Fruit fly (Drosophila melanogaster) ovary, adult (tissue): ENCODE results near the gene CG34325.
A peak's percentile ranks its signal among the peaks of the same experiment; 100 is the strongest.

Experiments
- CG17801 ChIP-seq: fragments of 200-800 bp; optimal IDR thresholded peaks from 2 replicates; lab custom pipeline; 2019; ENCODE audit warnings: missing biosample characterization, mild to moderate bottlenecking, missing genetic modification characterization, moderate library complexity; ENCODE audit not compliant: partially characterized antibody

CG34325 gene

DNA sequence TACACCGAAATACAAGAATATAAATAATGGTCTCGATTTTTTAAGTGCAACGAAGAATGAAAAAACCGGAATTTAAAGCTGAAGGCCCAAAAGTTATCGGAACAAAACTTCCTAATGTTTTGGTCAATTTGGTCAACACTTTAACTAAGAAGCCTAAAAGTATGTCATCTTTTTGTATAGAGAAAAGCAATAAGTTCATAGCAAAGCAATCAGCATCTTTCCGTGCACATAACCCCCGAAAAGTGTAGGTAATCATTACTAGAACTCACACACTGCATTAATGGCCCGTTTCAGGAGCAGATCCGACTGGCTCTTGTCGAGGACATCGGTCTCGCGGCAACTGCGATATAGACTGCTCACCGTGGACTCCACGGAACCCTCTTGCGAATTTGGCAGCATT is 23.1 kb upstream of the CG34325 start:
- TF ChIP-seq CG17801: no peak

DNA sequence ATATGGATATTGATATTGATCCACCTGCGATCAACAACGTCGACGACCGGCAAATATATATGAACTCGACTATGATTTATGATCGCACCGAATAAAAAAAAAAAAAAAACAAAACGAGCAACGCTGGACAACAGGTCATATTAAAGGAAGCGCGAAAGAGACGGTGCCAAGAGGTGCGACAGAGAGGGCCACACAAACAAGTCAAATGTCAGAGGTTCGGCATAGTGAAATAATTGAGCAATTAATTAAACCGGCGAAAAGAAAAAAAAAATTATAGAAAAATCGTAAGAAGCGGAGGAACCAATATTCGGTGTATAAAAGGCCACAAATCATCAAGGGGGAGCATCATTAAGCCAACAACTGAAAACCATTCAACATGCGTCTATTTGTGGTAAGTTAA is 21.3 kb upstream of the CG34325 start, which contains the start of gene Twdlalpha:
Twdlalpha (plus strand) TSS at position 301 of the 400 bp plus-strand sequence.
- TF ChIP-seq CG17801: no peak

DNA sequence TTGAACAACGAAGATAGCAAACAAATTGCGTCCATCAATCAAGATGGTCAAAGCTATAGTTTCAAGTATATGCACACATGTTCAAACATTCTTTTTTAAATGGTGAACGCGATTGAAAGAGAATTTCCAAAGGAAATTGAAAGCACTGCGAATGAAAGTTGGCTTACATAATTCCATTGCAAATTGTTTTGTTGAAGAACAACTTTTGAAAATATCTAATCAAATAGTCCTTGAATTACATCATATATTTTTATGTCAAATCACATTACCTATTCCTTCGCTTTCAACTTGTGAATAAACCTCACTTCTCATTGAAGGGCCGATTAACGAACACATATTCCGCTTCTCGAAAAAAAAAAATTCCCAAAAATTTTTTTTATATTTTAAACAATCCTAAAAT is 19.4 kb upstream of the CG34325 start, which contains the start of gene CG32568:
CG32568 (plus strand) TSS at position 301 of the 400 bp plus-strand sequence.
- TF ChIP-seq CG17801: no peak

DNA sequence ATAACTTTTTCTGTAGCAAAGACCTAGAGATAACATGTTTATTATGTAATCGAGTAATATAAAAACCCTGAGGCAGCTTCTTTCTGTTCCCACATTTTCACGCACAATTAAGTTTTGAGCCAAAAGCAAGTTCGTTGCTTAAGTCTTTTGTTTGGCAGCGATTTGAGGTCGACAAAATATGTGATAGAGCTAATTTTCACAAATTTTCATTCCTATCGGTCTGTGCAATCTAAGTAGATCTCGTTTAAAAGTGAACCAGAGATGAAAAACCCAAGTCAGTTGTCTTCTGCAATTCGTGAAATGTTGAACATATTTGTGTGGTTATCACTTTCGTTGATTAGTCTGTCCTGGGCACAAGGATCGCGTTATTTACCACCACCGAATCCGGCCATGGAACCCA is 16.7 kb upstream of the CG34325 start, which contains the start of gene TwdlZ:
TwdlZ (plus strand) TSS at position 301 of the 400 bp plus-strand sequence.
- no peak for TF ChIP-seq CG17801

DNA sequence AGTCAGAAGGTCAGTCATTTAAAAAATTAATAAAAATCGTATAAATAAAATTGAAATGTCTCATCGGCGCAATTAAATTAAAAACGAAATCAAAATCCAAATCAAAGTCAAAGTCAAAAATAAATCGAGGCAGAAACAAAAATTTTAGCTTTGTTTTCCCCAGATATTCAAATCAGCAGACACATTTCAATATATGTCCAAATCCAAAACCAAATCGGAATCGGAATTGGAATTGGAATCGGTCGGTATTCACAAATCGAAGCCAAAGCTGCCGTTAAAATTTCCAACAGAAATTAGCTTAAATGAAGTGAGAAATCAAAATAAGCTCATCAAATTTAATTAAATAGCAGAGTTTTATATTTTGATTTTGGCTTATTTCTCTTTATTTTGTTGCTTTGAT is 15.0 kb upstream of the CG34325 start:
- no peak for TF ChIP-seq CG17801

DNA sequence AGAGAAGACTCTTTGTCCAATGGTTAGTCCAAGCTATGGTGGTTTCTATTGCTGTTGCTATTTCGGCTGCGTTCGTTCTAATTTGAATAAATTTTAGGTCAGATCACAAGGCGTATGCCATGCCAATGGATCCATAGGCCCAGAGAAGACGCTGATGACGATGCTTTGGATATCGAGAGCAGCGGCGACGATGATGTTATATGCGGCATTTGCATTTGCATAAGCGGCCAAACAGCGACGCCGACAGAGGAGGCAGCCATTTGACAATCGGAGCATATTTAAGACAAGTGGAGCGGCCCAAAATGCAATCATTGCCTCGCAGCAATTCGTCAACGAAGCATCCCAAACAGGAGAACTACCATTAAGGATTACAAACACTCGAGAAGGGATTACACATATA is 13.4 kb upstream of the CG34325 start, which contains the start of gene TwdlY:
TwdlY (plus strand) TSS at position 301 of the 400 bp plus-strand sequence.
- no peak for TF ChIP-seq CG17801

DNA sequence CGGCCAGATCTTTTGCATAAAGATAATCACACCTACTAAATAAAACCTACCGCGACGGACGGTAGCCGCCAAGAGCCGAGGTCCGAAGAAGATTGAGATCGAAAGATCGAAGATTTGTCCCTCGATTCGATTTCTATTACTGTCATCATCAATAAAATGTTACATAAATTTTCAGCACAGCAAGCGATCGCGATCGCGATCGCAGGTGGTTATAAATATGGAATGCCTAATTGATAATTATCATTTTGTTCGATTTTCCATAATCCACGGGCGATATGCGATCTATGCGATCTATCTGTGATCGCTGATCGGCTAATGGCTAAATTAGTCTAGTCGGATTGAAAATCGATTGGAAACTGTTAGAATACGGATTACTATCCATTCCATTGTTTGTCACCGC is 12.0 kb upstream of the CG34325 start:
- no peak for TF ChIP-seq CG17801

DNA sequence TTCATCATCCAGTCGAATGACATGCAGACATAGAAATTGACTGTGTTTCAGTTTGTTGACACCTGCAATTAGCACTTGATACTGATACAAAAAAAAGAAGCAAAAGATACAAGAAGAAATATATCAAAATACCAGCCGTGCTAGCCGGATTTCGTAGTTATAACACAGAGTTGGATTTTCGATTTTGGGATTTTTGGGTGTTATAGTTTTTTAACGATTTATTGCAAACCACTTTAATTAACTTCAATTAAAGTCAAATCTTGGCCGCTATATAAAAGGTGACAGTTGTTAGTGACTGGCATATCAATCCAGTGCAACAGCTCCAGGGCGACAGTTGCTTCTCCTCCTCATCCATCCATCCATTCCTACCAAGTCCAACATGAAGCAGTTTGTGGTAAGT is 9.6 kb upstream of the CG34325 start, which contains the start of gene TwdlX:
TwdlX (plus strand) TSS at position 301 of the 400 bp plus-strand sequence.
- no peak for TF ChIP-seq CG17801

DNA sequence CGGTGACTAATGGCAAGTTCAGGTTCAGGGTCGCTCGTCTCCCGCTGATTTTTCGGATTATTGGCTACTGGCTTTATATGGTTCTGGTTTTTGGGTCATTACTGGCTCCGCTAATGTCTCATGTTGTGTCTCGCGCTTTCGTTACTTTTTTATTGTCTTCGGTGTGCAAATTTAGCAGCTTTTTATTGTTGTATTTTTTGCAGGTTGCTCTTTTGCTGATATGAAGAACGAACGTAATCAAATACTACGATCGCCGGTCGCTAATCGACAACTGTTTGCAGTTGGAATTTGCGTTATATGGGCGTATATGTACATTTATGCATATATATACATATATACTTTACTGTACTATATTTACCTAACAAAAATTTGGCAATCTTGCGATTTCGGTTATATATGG is 3.3 kb upstream of the CG34325 start:
- TF ChIP-seq CG17801: peak; percentile 20

DNA sequence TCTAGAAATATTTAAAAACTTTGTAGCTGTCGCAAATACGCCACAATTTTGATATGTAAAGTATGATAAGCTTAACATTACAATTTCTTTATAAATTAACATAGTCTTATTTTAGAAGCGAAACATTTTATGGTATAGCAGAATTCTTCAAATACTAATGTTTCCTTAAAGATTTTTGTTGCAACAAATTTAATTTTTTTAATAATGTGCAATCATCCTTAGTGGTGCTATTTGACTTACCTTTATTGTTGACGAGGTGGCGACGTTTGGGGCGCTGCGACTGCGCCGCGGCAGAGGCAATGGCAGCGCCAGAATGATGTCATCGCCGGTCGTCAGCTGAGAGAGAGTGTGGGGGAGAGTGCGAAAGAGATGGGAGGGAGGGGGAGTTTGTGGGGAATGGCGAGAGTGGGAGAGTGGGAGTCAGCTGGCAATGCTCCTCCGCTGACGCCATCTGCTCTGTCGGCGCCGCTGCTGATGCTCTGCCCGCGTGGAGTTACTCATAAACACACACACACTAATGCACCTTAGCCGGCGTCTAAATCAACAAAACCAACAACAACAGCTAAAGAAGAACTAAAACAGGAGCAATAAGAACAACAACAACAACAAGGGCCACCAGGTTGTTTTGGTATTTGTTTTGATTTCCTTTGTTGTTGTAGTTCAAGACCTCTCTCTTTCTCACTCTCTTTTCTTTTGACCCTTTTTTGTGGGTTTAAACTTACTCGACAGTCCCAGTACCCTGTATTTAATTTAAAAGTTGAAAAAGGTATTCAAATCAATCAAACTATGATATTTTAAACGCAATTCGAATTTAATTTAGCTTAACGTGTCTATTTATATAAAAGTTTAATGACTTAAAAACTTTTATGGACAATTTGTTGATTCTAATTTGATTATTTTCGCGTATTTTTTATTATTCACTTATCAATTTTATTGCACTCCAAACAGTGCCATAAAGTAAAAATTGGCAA is 2.3 kb upstream of the CG34325 start:
- peak; percentile 38 for TF ChIP-seq CG17801

DNA sequence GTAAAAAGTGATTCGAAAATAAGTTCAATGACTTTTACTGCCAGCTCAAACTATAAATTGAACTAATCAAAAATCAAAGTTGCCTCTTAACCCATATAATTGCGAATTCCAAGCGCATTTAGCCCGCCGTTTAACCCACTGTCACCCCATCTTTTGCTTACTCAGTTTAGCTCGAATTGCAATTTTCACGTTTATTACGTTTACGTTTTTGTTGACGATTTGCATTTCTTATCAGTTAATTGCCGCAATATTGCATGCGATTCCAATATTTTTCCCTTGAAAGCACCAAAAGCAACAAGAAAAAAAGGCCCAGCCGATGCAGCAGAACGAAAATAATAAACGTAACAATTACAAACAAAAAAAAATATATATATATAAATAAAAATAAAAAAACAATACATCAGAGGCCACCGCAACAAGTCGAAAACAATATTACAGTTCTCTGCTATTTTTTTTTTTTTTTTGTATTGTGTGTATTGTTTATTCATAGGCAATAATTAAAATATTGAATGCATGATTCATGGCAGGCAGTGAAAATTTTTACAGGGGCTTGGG is 3.0 kb downstream of the CG34325 start:
- peak; percentile 70 for TF ChIP-seq CG17801

DNA sequence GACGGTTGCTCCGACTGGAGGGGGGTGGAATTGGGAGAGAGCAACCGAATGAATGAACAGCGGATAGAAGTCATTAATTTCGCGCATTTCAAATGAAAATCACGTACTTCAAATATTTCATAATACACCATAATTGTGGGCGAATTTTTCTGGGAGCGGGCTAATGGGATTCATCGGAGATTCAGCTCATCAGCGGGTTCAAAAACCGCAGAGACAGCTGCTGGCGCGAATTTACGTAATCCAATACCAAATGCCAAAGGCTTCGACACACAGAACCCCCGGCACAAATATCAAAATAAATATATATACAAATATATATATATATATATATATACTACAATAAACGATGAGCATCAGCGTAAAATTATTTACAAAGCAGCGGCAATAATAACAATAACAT is 4.6 kb downstream of the CG34325 start:
- TF ChIP-seq CG17801: no peak

DNA sequence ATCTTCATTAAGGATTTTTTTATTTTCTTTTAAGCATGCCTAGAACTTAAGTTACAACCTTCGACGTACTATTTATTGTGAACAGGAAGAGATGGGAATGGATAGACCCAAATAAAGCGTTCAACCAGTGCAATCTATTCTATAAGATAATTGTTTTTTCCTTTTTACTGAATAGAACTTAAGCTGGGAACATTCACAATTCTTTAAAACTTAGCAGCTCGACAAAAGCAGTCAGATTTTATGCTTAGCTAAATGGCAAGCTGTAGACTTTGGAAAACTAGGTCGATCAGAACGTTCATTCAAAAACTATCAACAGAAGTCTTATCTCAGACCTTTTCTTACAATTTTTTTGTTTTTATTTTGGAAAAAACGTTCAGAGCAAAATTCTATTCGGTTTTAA is 10.2 kb downstream of the CG34325 start, which contains the start of gene CG13008:
CG13008 (plus strand) TSS at position 301 of the 400 bp plus-strand sequence.
- TF ChIP-seq CG17801: no peak

DNA sequence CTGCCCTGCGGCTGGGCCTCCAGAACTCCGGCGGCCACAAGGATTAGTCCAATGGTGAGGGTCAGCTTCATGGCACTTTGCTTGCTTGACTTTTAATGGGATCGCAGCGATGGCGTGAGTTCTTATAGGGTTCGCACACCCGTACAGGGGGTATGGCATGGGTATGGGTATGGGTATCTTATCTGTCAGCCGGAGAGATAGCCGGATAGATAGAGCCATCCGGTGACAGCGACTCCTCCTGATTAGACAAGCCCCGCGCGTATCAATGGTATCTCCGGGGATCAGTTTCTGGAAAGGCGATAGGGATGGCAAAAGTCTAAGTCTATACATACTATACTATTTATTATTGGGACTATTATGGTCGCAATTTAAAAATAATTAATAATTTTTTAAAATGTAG is 14.4 kb downstream of the CG34325 start, which contains the start of gene CG9672:
CG9672 (minus strand) TSS at position 101 of the 400 bp plus-strand sequence.
- no peak for TF ChIP-seq CG17801

DNA sequence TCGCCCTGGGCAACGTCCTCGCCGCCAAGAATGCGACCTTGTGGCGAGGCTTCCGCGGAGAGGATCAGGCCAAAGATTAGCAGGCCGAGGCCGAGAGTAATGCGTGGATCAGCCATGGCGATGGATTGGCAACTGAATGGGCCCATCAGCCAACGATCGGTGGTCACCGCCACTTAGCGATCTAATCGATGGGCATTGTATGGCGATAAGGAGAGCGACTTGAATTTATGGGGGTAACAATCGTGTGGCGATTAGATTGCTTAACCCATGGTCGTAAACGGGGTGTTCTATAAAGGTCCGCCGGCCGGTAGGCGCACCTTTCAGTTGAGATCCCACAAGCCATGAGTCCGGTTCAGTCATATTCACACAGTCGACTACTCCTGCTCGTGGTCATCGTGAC is 17.5 kb downstream of the CG34325 start, which contains the start of the genes CG9673 and CG4653:
CG9673 (minus strand) TSS at position 138 of the 400 bp plus-strand sequence.
CG4653 (plus strand) TSS at position 335 of the 400 bp plus-strand sequence.
- no peak for TF ChIP-seq CG17801

DNA sequence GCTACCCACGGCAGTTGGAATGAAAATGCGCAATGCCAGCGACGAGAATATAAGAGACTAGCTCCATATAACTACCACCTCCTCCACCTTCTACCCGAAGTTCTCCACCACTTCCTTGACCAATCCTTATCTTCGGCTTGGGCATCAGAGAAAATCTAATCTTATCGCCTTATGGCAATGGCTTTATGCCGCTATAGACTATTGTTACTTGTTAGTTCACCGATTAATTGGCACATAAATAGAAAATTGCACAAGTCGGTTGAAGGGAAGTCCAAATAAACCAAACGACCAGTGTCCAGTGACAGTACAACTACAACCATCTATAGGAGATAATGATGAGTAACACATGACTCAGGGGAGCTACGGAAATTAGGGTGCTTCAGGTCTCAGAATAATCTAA is 19.3 kb downstream of the CG34325 start, which contains the start of gene sphe:
sphe (minus strand) TSS at position 32 of the 400 bp plus-strand sequence.
- no peak for TF ChIP-seq CG17801

DNA sequence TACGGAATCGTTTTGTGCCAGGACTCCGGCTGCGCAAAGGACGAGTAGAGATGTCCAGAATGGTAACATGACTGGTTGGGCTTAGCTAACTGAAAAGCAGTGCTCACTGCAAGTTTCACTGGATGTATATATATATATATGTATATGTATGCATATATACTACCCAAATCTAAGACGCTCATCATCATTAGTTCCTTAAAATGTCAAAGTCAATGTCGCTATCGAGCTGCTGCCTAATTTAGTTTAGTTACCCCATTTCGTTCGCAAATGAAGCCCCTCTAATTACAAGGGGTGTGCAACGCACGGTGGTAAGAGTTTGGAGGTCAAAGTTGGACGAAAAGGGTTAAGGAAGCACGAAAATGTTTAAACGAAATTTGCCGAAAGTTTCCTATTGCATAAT is 21.1 kb downstream of the CG34325 start, which contains the start of gene CG9676:
CG9676 (minus strand) TSS at position 101 of the 400 bp plus-strand sequence.
- no peak for TF ChIP-seq CG17801
